Worm (Caenorhabditis elegans): ENCODE results near the gene Y54E2A.8.

The Y54E2A.8 gene

ce11 chrII:14804259-14804899, 26.2 kb downstream of the Y54E2A.8 start, which contains the start of gene W01D2.3 (continued):
- TF ChIP-seq madf-3 (GFP tag; IDR thresholded peaks at IDR 0.05) (no peak), tbx-9 (tag; optimal IDR thresholded peaks at IDR 0.05; ENCODE audit: borderline replicate concordance) (no peak), bed-2 (GFP tag; IDR thresholded peaks at IDR 0.05) (0 out of 2 replicates have a peak, but pooled peaks have one; percentile 6), F10E7.11 (tag; optimal IDR thresholded peaks at IDR 0.05) (no peak), K11D2.4 (GFP tag; IDR thresholded peaks at IDR 0.05) (no peak), dpff-1 (tag; optimal IDR thresholded peaks at IDR 0.05) (no peak), rpc-1 (optimal IDR thresholded peaks at IDR 0.05) (peak; percentile 88), rpc-1 (tag; optimal IDR thresholded peaks at IDR 0.05) (peak; percentile 73), mcd-1 (GFP tag; IDR thresholded peaks at IDR 0.05) (peak; percentile 68; the same call in 1 of the 2 replicates), madf-8 (GFP tag; conservative IDR thresholded peaks at IDR 0.05) (no peak), T26A5.8 (tag; optimal IDR thresholded peaks at IDR 0.05) (no peak), Y95B8A.8 (GFP tag; IDR thresholded peaks at IDR 0.05) (no peak), ceh-40 (GFP tag; IDR thresholded peaks at IDR 0.05) (no peak)

ce11 chrII:14805686-14806085, 27.5 kb downstream of the Y54E2A.8 start, which contains the start of gene srt-11:
srt-11 (plus strand) TSS chrII:14805986.
- TF ChIP-seq lin-54 (GFP tag; optimal IDR thresholded peaks at IDR 0.05) = no peak
- TF ChIP-seq fkh-3 (tag; optimal IDR thresholded peaks at IDR 0.05) = no peak
- TF ChIP-seq tbp1 (GFP tag; optimal IDR thresholded peaks at IDR 0.05) = no peak
- no peak for TF ChIP-seq snpc-1.1 (tag; optimal IDR thresholded peaks at IDR 0.05; ENCODE audit: insufficient read depth)
- TF ChIP-seq attf-6 (GFP tag; IDR thresholded peaks at IDR 0.05) = no peak
- no peak for TF ChIP-seq Y53F4B.3 (GFP tag; IDR thresholded peaks at IDR 0.05)
- no peak for TF ChIP-seq nhr-27 (tag; optimal IDR thresholded peaks at IDR 0.05)
- no peak for TF ChIP-seq F55B11.4 (tag; optimal IDR thresholded peaks at IDR 0.05; ENCODE audit: borderline replicate concordance, insufficient read depth)
- TF ChIP-seq madf-8 (GFP tag; conservative IDR thresholded peaks at IDR 0.05) = no peak
- TF ChIP-seq dpff-1 (tag; optimal IDR thresholded peaks at IDR 0.05) = no peak
- TF ChIP-seq ztf-26 (tag; optimal IDR thresholded peaks at IDR 0.05) = no peak
- TF ChIP-seq ztf-22 (GFP tag; optimal IDR thresholded peaks at IDR 0.05) = no peak
- TF ChIP-seq rpc-1 (optimal IDR thresholded peaks at IDR 0.05) = no peak
- no peak for TF ChIP-seq rpc-1 (tag; optimal IDR thresholded peaks at IDR 0.05)
- no peak for TF ChIP-seq snpc-1.3 (tag; optimal IDR thresholded peaks at IDR 0.05; ENCODE audit: insufficient read depth)
- no peak for TF ChIP-seq ztf-28 (GFP tag; IDR thresholded peaks at IDR 0.05)

ce11 chrII:14808686-14809085, 30.5 kb downstream of the Y54E2A.8 start, which contains the start of gene W01D2.6:
W01D2.6 (plus strand) TSS chrII:14808986.
- TF ChIP-seq mel-28 (tag; optimal IDR thresholded peaks at IDR 0.05; ENCODE audit: borderline replicate concordance) = no peak

- TF ChIP-seq nfya-2 (GFP tag; IDR thresholded peaks at IDR 0.05) (no peak), nhr-120 (GFP tag; IDR thresholded peaks at IDR 0.05) (no peak), pha-4 (tag; optimal IDR thresholded peaks at IDR 0.05) (no peak), lin-26 (GFP tag; IDR thresholded peaks at IDR 0.05) (no peak), cebp-1 (GFP tag; IDR thresholded peaks at IDR 0.05) (no peak), cebp-1 (tag; optimal IDR thresholded peaks at IDR 0.05) (peak; percentile 18), aptf-2 (GFP tag; conservative IDR thresholded peaks at IDR 0.05) (no peak), him-1 (tag; optimal IDR thresholded peaks at IDR 0.05) (no peak), snpc-4 (GFP tag; optimal IDR thresholded peaks at IDR 0.05) (no peak), snpc-4 (tag; optimal IDR thresholded peaks at IDR 0.05) (peak in 1 of 4 experiments; percentile 17), Y67H2A.10 (GFP tag; conservative IDR thresholded peaks at IDR 0.05) (no peak)
Measured at ce11 chrII:14810609-14811008, 32.5 kb downstream of the Y54E2A.8 start.
